Worm (Caenorhabditis elegans) whole organism, mixed stage, embryonic: ENCODE results near the gene mthf-1.

Source experiments
- elt-1 ChIP-seq: sonication (generic microtip); optimal IDR thresholded peaks from 2 replicates; lab custom pipeline; 2017; ENCODE audit warnings: missing genetic modification characterization, mild to moderate bottlenecking, missing compliant biosample characterization, antibody characterized with exemption, moderate library complexity, borderline replicate concordance; ENCODE audit not compliant: insufficient read depth
- lsy-2 ChIP-seq: fragments of 150-350 bp; optimal IDR thresholded peaks from 2 replicates; lab custom pipeline; 2014; ENCODE audit warnings: missing biosample characterization, missing genetic modification characterization
- nhr-237 ChIP-seq: fragments of 150-350 bp; optimal IDR thresholded peaks from 2 replicates; lab custom pipeline; 2014; ENCODE audit warnings: missing biosample characterization, missing genetic modification characterization
- unc-120 ChIP-seq: sonication (generic microtip); optimal IDR thresholded peaks from 2 replicates; lab custom pipeline; 2017; ENCODE audit warnings: missing genetic modification characterization, missing compliant biosample characterization; ENCODE audit not compliant: poor library complexity, severe bottlenecking
- unc-39 ChIP-seq: fragments of 150-350 bp; optimal IDR thresholded peaks from 2 replicates; lab custom pipeline; 2014; ENCODE audit warnings: missing biosample characterization, missing genetic modification characterization
- unc-62 ChIP-seq: fragments of 150-350 bp; optimal IDR thresholded peaks from 2 replicates; lab custom pipeline; 2014; ENCODE audit warnings: missing biosample characterization, missing genetic modification reagents, missing genetic modification characterization
- ztf-11 ChIP-seq: fragments of 150-350 bp; optimal IDR thresholded peaks from 2 replicates; lab custom pipeline; 2014; ENCODE audit warnings: missing biosample characterization, missing genetic modification characterization

DNA sequence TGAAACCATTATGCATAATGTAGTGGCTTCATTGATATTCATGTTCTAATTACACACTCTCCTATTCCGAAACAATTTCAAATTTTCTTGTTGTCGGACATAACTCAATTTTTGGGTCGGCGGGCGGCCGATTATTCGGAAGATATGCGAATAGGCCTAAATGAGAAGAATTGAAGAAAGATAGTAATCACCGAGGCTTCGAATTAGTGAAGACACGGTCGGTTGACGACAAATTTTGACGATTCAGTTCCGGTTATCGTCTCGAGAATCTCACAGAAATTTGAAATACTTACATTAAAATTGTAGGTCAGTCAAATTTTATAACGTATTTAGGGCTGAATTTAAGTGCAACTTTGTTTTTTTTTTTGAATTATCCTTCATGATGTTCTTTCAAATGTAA lies 25.6 kb upstream of the mthf-1 start:
- TF ChIP-seq unc-39 (no peak), nhr-237 (no peak), unc-120 (no peak), ztf-11 (tag; lab: Kevin White, UChicago) (no peak), unc-62 (GFP tag; lab: Kevin White, UChicago) (no peak), lsy-2 (tag; lab: Kevin White, UChicago) (no peak), elt-1 (tag; lab: Kevin White, UChicago) (peak; percentile 62)
